Worm (Caenorhabditis elegans) whole organism, L3 larva: ENCODE data around the gene W09D6.1.

Source experiments
- ZK546.5 ChIP-seq: sonication (generic microtip); optimal IDR thresholded peaks from 2 replicates; lab custom pipeline; 2017; ENCODE audit warnings: missing biosample characterization, missing genetic modification characterization
- ama-1 ChIP-seq: fragments of 150-350 bp; optimal IDR thresholded peaks from 2 replicates; lab custom pipeline; 2018
- egl-27 ChIP-seq: sonication (generic microtip); optimal IDR thresholded peaks from 4 replicates; lab custom pipeline; 2017; ENCODE audit warnings: missing biosample characterization, missing genetic modification reagents, missing genetic modification characterization
- elt-1 ChIP-seq: fragments of 150-350 bp; optimal IDR thresholded peaks from 2 replicates; lab custom pipeline; 2014; ENCODE audit warnings: missing biosample characterization, missing genetic modification characterization
- nfya-1 ChIP-seq: sonication (generic microtip); optimal IDR thresholded peaks from 2 replicates; lab custom pipeline; 2017; ENCODE audit warnings: missing genetic modification characterization, mild to moderate bottlenecking, missing compliant biosample characterization, antibody characterized with exemption, moderate library complexity; ENCODE audit not compliant: insufficient read depth
- nhr-11 ChIP-seq: fragments of 150-350 bp; optimal IDR thresholded peaks from 2 replicates; lab custom pipeline; 2014; ENCODE audit warnings: missing biosample characterization, missing genetic modification characterization
- nhr-23 ChIP-seq: fragments of 150-350 bp; optimal IDR thresholded peaks from 2 replicates; lab custom pipeline; 2014; ENCODE audit warnings: missing biosample characterization, missing genetic modification reagents, missing genetic modification characterization
- pha-4 ChIP-seq: fragments of 150-350 bp; optimal IDR thresholded peaks from 2 replicates; lab custom pipeline; 2014; ENCODE audit warnings: missing biosample characterization, missing genetic modification reagents, missing genetic modification characterization
- skn-1 ChIP-seq: fragments of 150-350 bp; optimal IDR thresholded peaks from 2 replicates; lab custom pipeline; 2014; ENCODE audit warnings: missing biosample characterization, missing genetic modification characterization
- snpc-4 ChIP-seq: fragments of 150-350 bp; optimal IDR thresholded peaks from 2 replicates; lab custom pipeline; 2014; ENCODE audit warnings: missing biosample characterization, missing genetic modification characterization
- tbx-2 ChIP-seq: sonication (generic microtip); optimal IDR thresholded peaks from 2 replicates; lab custom pipeline; 2016; ENCODE audit warnings: mild to moderate bottlenecking, missing genetic modification characterization, missing compliant biosample characterization
- unc-39 ChIP-seq: sonication (generic microtip); optimal IDR thresholded peaks from 4 replicates; lab custom pipeline; 2017; ENCODE audit warnings: missing biosample characterization, missing genetic modification characterization
- zag-1 ChIP-seq: fragments of 150-350 bp; optimal IDR thresholded peaks from 2 replicates; lab custom pipeline; 2014; ENCODE audit warnings: missing biosample characterization, missing genetic modification characterization

DNA sequence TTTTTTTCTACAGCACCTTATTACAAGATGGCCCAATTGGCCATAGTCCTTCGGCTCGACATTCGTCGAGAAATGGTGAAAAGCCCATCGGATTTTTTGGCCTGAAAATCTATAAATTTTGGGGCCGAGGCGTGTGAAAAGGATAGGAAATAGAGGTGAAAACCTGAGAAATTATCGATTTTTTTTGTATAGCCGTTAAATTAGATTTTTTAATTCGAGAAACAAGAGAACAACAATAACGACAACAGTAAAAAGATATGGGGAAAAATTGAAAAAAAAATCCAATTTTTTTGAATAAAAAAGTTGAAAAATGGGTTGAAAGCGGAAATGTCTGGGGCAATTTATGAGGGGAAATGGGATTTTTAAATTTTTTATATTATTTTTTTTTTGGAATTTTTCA lies 31.2 kb downstream of the W09D6.1 start, which contains the start of gene hmt-1:
- no peak for TF ChIP-seq skn-1
- TF ChIP-seq egl-27 (tag; lab: Kevin White, UChicago), result no peak
- TF ChIP-seq pha-4, result no peak
- no peak for TF ChIP-seq ZK546.5 (tag; lab: Kevin White, UChicago)
- TF ChIP-seq ama-1 (lab: Kevin White, UChicago), result no peak
- no peak for TF ChIP-seq snpc-4 (tag; lab: Kevin White, UChicago)
- TF ChIP-seq nhr-23 (tag; lab: Kevin White, UChicago), result no peak
- TF ChIP-seq tbx-2, result no peak
- no peak for TF ChIP-seq nfya-1
- no peak for TF ChIP-seq unc-39 (tag; lab: Kevin White, UChicago)
- TF ChIP-seq elt-1 (tag; lab: Kevin White, UChicago), result no peak
- TF ChIP-seq nhr-11 (tag; lab: Kevin White, UChicago), result no peak
- TF ChIP-seq zag-1 (tag; lab: Kevin White, UChicago), result no peak
